Worm (Caenorhabditis elegans) whole organism, early embryonic: Measurements from ENCODE around the gene F14H3.14.

Experiments
- ama-1 ChIP-seq: fragments of 150-350 bp; optimal IDR thresholded peaks from 2 replicates; lab custom pipeline; 2014
- ceh-13 ChIP-seq: fragments of 200-800 bp; sonication (Bioruptor generic); optimal IDR thresholded peaks from 2 replicates; lab custom pipeline; 2018; ENCODE audit warnings: mild to moderate bottlenecking, missing genetic modification characterization, missing compliant biosample characterization
- ceh-36 ChIP-seq: sonication (generic microtip); optimal IDR thresholded peaks from 2 replicates; lab custom pipeline; 2016; ENCODE audit warnings: missing genetic modification characterization, inconsistent platforms, missing compliant biosample characterization
- flt-1 ChIP-seq: fragments of 200-800 bp; sonication (Bioruptor generic); IDR thresholded peaks from 2 replicates; pipeline ENCODE4 v1.3.6; 2022; ENCODE audit warnings: missing genetic modification characterization, missing compliant biosample characterization
- hmbx-1 ChIP-seq: sonication (generic microtip); optimal IDR thresholded peaks from 2 replicates; lab custom pipeline; 2016; ENCODE audit warnings: mild to moderate bottlenecking, missing genetic modification characterization, missing compliant biosample characterization
- hmg-4 ChIP-seq: fragments of 200-800 bp; sonication (Bioruptor generic); optimal IDR thresholded peaks from 2 replicates; lab custom pipeline; 2018; ENCODE audit warnings: mild to moderate bottlenecking, missing genetic modification characterization, missing compliant biosample characterization
- scrt-1 ChIP-seq: fragments of 200-800 bp; sonication (Bioruptor generic); IDR thresholded peaks from 2 replicates; pipeline ENCODE4 v1.3.6; 2022; ENCODE audit warnings: missing genetic modification characterization, missing compliant biosample characterization
- tbx-11 ChIP-seq: fragments of 200-800 bp; sonication (Bioruptor generic); IDR thresholded peaks from 2 replicates; pipeline ENCODE4 v1.3.6; 2022; ENCODE audit warnings: missing genetic modification characterization, missing compliant biosample characterization

DNA sequence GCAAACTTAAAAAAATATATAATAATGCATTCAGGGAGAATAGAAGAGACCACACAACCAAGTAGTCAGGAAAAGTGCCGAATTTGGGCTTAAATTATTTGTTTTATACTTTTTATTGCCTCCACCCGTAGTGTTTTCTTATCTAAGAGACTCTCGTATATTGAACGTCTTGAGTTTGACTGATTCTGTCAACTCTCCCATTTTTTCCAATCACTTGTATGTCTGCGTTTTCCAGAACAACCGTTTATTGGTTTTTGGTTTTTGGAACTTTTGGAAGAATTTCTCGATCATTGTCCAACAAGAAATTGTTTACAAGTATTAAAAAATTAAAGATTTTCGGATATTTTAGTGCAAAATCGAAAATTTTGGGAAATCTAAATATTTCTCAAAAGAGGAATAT lies 19.0 kb downstream of the F14H3.14 start:
- TF ChIP-seq ama-1 (lab: Kevin White, UChicago) (no peak), ceh-36 (tag; lab: Kevin White, UChicago) (no peak), hmbx-1 (tag; lab: Kevin White, UChicago) (no peak), ceh-13 (GFP tag; lab: Kevin White, UChicago) (no peak), tbx-11 (GFP tag; lab: Robert Waterston, UW) (no peak), flt-1 (GFP tag; lab: Robert Waterston, UW) (no peak), hmg-4 (no peak), scrt-1 (GFP tag; lab: Robert Waterston, UW) (no peak)
